Fruit fly (Drosophila melanogaster): ENCODE data around the gene CG14864.

Gene CG14864

DNA sequence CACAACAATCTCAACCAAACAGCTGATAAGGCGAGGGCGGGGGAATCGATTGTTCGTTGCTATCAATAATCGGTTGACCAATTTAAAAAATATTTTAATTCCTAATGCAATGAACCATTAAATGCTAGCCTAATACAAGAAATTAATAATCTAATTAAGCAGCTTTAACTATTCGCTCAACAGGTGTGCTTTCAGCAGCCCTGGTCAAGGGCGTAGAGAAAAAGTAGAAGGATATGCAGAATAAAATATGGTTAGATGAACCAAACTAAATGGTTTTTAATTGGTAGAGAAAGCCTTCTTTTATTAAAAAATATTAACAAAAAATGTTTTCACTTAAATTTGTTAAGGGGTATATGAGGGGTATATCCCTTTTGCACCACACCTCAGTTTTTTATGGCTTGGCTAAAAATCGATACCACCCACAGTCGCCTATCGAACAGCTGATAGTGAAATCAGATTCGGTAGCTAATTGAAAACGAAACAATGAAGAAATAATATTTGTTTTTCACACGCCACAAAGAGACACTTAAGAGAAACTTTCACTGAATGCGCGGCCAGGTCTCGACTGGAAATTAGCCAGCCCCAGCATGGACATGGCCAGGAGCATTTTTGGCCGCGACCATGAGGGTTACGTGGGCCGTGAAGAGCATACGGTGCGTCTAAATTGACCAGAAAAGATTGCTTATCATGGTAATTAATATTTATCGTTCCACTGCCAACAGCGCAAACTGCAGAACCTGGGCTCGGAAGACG lies 49.3 kb downstream of the CG14864 start, which contains the start of the genes SIDL and CG12241 (continued):
- TF ChIP-seq CG10366 (GFP tag; IDR thresholded peaks at IDR 0.05) (peak; percentile 24; the same call in 1 of the 2 replicates), Med (GFP tag) (peak; percentile 97), CG3065 (GFP tag; optimal IDR thresholded peaks at IDR 0.05) (peak; percentile 67), Atf-2 (GFP tag; optimal IDR thresholded peaks at IDR 0.05) (no peak), CG15073 (GFP tag; optimal IDR thresholded peaks at IDR 0.05) (no peak), CG17359 (tag; optimal IDR thresholded peaks at IDR 0.05) (peak; percentile 83), CG15269 (tag; optimal IDR thresholded peaks at IDR 0.05) (no peak), CG14965 (GFP tag; optimal IDR thresholded peaks at IDR 0.05; ENCODE audit: borderline replicate concordance) (no peak), crol (GFP tag; IDR thresholded peaks at IDR 0.05) (peak; percentile 31; the same call in 1 of the 2 replicates), HmgD (GFP tag; optimal IDR thresholded peaks at IDR 0.05) (peak; percentile 26), bbx (GFP tag; IDR thresholded peaks at IDR 0.05; ENCODE audit: partially characterized antibody) (no peak), D19A (tag; optimal IDR thresholded peaks at IDR 0.05) (no peak), gro (GFP tag; optimal IDR thresholded peaks at IDR 0.05) (peak; percentile 91), CG17612 (GFP tag; IDR thresholded peaks at IDR 0.05) (peak; percentile 87), lilli (GFP tag; optimal IDR thresholded peaks at IDR 0.05) (peak; percentile 87), grn (GFP tag; optimal IDR thresholded peaks at IDR 0.05) (peak; percentile 61), CG3847 (GFP tag; IDR thresholded peaks at IDR 0.05) (peak; percentile 52; the same call in 1 of the 2 replicates), Ravus (GFP tag; IDR thresholded peaks at IDR 0.05) (peak; percentile 80), cwo (GFP tag; optimal IDR thresholded peaks at IDR 0.05) (peak; percentile 78), bowl (GFP tag; IDR thresholded peaks at IDR 0.05) (no peak; the same call in 1 of the 2 replicates), CG6654 (GFP tag; optimal IDR thresholded peaks at IDR 0.05) (no peak), cg (GFP tag; optimal IDR thresholded peaks at IDR 0.05) (no peak), CG8944 (GFP tag; optimal IDR thresholded peaks at IDR 0.05) (peak; percentile 60), hbn (GFP tag; IDR thresholded peaks at IDR 0.05; ENCODE audit: partially characterized antibody) (no peak; the same call in none of the 2 replicates), Rfx (GFP tag; IDR thresholded peaks at IDR 0.05) (peak; percentile 96), Scr (GFP tag; IDR thresholded peaks at IDR 0.05; ENCODE audit: partially characterized antibody) (peak; percentile 42), CG11456 (GFP tag; IDR thresholded peaks at IDR 0.05) (peak; percentile 93), CG30431 (GFP tag; optimal IDR thresholded peaks at IDR 0.05) (no peak), HLH3B (GFP tag; IDR thresholded peaks at IDR 0.05) (peak; percentile 92), Fer1 (GFP tag; optimal IDR thresholded peaks at IDR 0.05) (peak; percentile 79), CG9727 (GFP tag; optimal IDR thresholded peaks at IDR 0.05) (peak; percentile 90), CG14050 (GFP tag; IDR thresholded peaks at IDR 0.05) (no peak), CG7271 (tag; optimal IDR thresholded peaks at IDR 0.05) (peak; percentile 31), CoRest (tag; optimal IDR thresholded peaks at IDR 0.05) (peak; percentile 67), jumu (GFP tag; optimal IDR thresholded peaks at IDR 0.05) (peak; percentile 79), Ets65A (GFP tag) (peak; percentile 98), lov (optimal IDR thresholded peaks at IDR 0.05) (no peak), lov (GFP tag; IDR thresholded peaks at IDR 0.05) (peak; percentile 88), Drgx (GFP tag; IDR thresholded peaks at IDR 0.05) (peak; percentile 96), Antp (GFP tag; optimal IDR thresholded peaks at IDR 0.05) (peak; percentile 74), CG9797 (GFP tag; optimal IDR thresholded peaks at IDR 0.05) (peak; percentile 23), CG16863 (GFP tag; optimal IDR thresholded peaks at IDR 0.05) (peak; percentile 52), zen2 (GFP tag; IDR thresholded peaks at IDR 0.05; ENCODE audit: partially characterized antibody) (no peak), dan (GFP tag; IDR thresholded peaks at IDR 0.05) (peak; percentile 50; the same call in 1 of the 2 replicates), klu (GFP tag; IDR thresholded peaks at IDR 0.05) (peak; percentile 89), CG12155 (GFP tag; optimal IDR thresholded peaks at IDR 0.05) (peak; percentile 60), HLH54F (GFP tag; optimal IDR thresholded peaks at IDR 0.05) (peak; percentile 59), CG6175 (GFP tag; IDR thresholded peaks at IDR 0.05) (peak; percentile 85), CG4360 (GFP tag; IDR thresholded peaks at IDR 0.05) (peak; percentile 70), Oli (tag; optimal IDR thresholded peaks at IDR 0.05) (peak; percentile 33)

Data from whole organism, embryonic.